Fruit fly (Drosophila melanogaster) ovary, adult (tissue): Measurements from ENCODE around the gene MED28.

ENCODE experiments used
- CG17801 ChIP-seq: fragments of 200-800 bp; optimal IDR thresholded peaks from 2 replicates; lab custom pipeline; 2019; ENCODE audit warnings: missing biosample characterization, mild to moderate bottlenecking, missing genetic modification characterization, moderate library complexity; ENCODE audit not compliant: partially characterized antibody

The MED28 gene

dm6 chr3R:25495753-25496152 lies 18.9 kb downstream of the MED28 start:
- no peak for TF ChIP-seq CG17801 (GFP tag; lab: Kevin White, UChicago)

DNA sequence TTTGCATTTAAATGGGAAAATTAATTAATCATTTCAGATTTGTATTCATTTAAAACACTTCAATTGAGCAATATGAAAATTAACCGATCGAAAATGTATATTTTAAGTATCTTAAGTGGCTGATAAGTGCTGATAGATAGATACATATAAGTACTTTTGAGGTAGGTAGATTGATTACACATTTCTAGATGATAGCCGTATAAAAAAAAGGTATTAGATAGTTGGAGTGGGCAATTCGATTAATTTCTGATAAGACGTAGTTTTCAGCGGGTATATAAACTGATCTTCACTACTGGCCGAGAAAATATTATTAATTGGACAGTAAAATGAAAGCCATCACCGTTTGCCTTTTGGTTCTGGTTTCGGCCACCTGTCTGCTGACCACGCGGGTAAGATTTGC lies 28.1 kb downstream of the MED28 start, which contains the start of gene CG5107:
Gene CG5107, plus strand, starts transcription at position 301 of the 400 bp plus-strand sequence.
- no peak for TF ChIP-seq CG17801 (GFP tag; lab: Kevin White, UChicago)

dm6 chr3R:25505975-25506374 lies 29.2 kb downstream of the MED28 start, which contains the start of gene CG5111:
TSS of gene CG5111 (plus strand) at chr3R:25506275.
- no peak for TF ChIP-seq CG17801 (GFP tag; lab: Kevin White, UChicago)

- no peak for TF ChIP-seq CG17801 (GFP tag; lab: Kevin White, UChicago)
Measured at dm6 chr3R:25512750-25513149, 35.9 kb downstream of the MED28 start.

dm6 chr3R:25515450-25516288 lies 38.9 kb downstream of the MED28 start, which contains the start of gene msi:
TSS of gene msi (plus strand) at chr3R:25516118.
- peak; percentile 86 for TF ChIP-seq CG17801 (GFP tag; lab: Kevin White, UChicago)

DNA sequence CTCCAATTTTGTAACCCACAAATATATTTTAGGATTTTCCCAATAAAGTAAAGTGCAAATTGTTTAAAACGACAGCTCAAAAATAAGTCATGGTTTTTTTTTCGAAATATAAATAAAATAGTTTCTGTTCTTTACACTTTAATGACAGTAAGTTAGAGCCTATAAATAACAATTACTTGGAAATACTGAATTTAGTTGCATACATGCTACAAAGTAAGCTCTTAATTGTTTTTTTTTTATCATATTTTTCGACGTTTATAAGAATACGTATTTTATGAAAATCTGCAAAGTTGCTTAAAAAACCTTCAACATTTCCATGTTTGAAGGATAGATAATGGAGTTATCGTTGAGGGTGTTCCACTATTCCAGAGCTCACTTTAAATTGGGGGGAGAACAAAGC lies 40.7 kb downstream of the MED28 start:
- no peak for TF ChIP-seq CG17801 (GFP tag; lab: Kevin White, UChicago)

DNA sequence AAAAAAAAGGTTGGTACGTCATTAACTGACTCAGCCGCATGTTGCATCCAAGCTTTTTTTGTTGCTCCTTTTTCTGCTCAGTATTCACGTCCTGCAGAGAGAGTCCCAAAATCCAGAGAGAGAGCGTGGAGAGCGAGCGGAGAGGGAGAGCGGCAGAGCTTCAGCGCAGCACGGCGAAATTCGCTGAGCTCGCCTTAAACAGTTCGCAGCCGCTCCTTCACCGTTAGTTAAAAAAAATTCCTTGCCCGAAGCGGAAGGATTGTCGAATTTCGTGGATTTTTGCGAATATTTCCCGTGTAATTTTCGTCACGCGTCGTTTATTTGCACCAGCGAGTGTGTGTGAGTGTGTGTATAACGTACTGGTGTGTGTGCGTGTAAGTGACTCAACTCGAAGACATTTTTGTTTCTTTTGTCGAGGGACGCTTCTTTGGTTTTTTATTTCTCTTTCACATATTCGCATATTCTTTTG lies 41.3 kb downstream of the MED28 start:
- TF ChIP-seq CG17801 (GFP tag; lab: Kevin White, UChicago): peak; percentile 79

DNA sequence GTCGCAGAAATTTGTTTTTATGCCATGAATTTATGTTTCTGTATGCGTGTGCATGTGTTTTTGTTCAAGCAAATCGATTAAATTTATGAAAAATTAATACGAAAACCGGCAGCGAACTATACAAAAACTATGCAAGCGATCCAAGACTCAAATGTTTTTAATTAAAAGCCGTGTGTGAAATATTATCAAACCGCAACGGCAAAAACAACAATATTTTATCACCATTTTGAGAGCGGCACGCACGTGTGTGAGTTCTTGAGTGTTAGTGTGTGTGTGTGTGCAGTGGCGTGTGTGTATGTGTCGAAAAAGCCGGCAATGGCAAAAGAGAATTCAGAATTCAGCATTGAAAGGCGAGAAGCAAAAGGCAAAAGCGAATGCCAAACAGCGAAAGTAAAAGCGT lies 41.8 kb downstream of the MED28 start:
- TF ChIP-seq CG17801 (GFP tag; lab: Kevin White, UChicago): no peak

DNA sequence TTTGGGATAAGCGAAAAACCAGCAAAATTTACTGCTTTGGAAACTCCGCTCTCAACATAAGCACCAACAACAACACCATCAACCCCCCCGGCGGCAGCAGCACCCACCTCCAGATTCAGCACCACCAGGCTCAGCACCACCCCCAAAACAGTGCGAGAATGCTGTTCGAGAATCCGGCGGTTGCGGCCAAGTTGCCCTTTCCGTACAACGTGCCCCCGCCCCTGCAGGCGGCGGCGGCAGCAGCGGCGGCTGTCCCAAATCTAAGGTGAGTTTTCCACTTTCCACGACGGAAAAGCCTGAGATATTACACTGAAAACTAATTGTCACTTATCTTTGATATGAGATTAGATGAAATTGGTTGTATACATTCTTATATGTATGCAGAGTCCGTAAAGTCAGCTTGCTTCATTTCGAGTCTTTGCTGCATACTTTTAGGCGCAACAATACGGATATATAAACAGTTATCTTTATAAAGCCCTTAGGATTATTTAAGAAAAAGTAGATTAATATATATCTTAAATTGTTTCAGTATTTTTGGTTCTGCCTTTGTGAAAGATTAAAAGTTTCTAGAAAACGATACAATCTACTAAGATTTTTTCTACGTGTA lies 42.8 kb downstream of the MED28 start:
- no peak for TF ChIP-seq CG17801 (GFP tag; lab: Kevin White, UChicago)
